Fruit fly (Drosophila melanogaster): Measurements from ENCODE around the gene CG33169.

DNA sequence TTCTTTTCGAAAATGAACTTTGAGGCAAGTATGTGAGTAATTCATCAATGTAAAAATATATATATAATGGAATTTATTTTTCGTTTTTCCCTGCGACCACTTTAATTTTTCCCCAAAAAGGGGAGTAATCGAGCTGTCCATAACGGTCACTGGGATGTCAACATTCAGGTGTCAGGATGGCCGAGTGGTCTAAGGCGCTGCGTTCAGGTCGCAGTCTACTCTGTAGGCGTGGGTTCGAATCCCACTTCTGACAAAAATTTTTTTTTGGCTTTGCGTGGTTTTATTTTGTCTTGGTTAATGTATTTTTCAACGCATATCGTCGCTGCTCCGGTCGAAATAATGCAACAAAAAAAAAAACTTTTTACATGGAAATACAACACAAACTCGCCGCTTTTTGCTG lies 20.6 kb upstream of the CG33169 start:
- no peak for TF ChIP-seq ttk (optimal IDR thresholded peaks at IDR 0.05)
- TF ChIP-seq insv (optimal IDR thresholded peaks at IDR 0.05), result no peak
- no peak for TF ChIP-seq Sin3A (optimal IDR thresholded peaks at IDR 0.05)
